Fruit fly (Drosophila melanogaster) whole organism, wandering third instar larva: Measurements from ENCODE around the gene wisp.
A peak's percentile ranks its signal among the peaks of the same experiment; 100 is the strongest.

Source experiments
- Abd-B ChIP-seq: fragments of >200 bp; optimal IDR thresholded peaks from 2 replicates; lab custom pipeline; 2017; ENCODE audit warnings: missing biosample characterization, missing genetic modification characterization
- CG32264 ChIP-seq: fragments of 200-800 bp; sonication (Bioruptor generic); optimal IDR thresholded peaks from 2 replicates; lab custom pipeline; 2016; ENCODE audit warnings: missing biosample characterization, missing genetic modification characterization
- CG9705 ChIP-seq: fragments of 200-800 bp; sonication (Bioruptor generic); optimal IDR thresholded peaks from 2 replicates; lab custom pipeline; 2018; ENCODE audit warnings: missing biosample characterization, mild to moderate bottlenecking, missing genetic modification characterization
- Dfd ChIP-seq: fragments of >200 bp; optimal IDR thresholded peaks from 2 replicates; lab custom pipeline; 2017; ENCODE audit warnings: missing biosample characterization, missing genetic modification characterization
- Dif ChIP-seq: fragments of 200-275, 200-300 bp; sonication (Bioruptor generic); optimal IDR thresholded peaks from 2 replicates; lab custom pipeline; 2018; ENCODE audit warnings: missing biosample characterization, missing genetic modification characterization; ENCODE audit not compliant: partially characterized antibody
- HLH106 ChIP-seq: fragments of 200-800 bp; optimal IDR thresholded peaks from 3 replicates; lab custom pipeline; 2019; ENCODE audit warnings: missing biosample characterization, mild to moderate bottlenecking, missing genetic modification characterization, moderate library complexity
- Hnf4 ChIP-seq: fragments of 200-800 bp; sonication (Bioruptor generic); optimal IDR thresholded peaks from 2 replicates; lab custom pipeline; 2016; ENCODE audit warnings: missing biosample characterization, mild to moderate bottlenecking, missing genetic modification characterization
- Hr78 ChIP-seq: fragments of >200 bp; optimal IDR thresholded peaks from 2 replicates; lab custom pipeline; 2017; ENCODE audit warnings: missing biosample characterization, missing genetic modification characterization
- Hr83 ChIP-seq: fragments of 200-300 bp; sonication (Bioruptor generic); optimal IDR thresholded peaks from 2 replicates; lab custom pipeline; 2016; ENCODE audit warnings: missing biosample characterization, mild to moderate bottlenecking, missing genetic modification characterization, moderate library complexity; ENCODE audit not compliant: poor library complexity, severe bottlenecking
- Jra ChIP-seq: sonication (Bioruptor generic); optimal IDR thresholded peaks from 2 replicates; lab custom pipeline; 2016; ENCODE audit warnings: missing biosample characterization, missing genetic modification characterization
- Mio ChIP-seq: sonication (Bioruptor generic); optimal IDR thresholded peaks from 2 replicates; lab custom pipeline; 2016; ENCODE audit warnings: missing biosample characterization, missing genetic modification characterization
- N ChIP-seq: fragments of >200 bp; optimal IDR thresholded peaks from 2 replicates; lab custom pipeline; 2018; ENCODE audit warnings: missing biosample characterization, missing external identifiers, missing genetic modification characterization
- OdsH ChIP-seq: fragments of 200-800 bp; sonication (Bioruptor generic); optimal IDR thresholded peaks from 2 replicates; lab custom pipeline; 2016; ENCODE audit warnings: missing biosample characterization, mild to moderate bottlenecking, missing genetic modification characterization
- Rel ChIP-seq, 2 experiments: fragments of 200-800 bp; sonication (Bioruptor generic) in 1 of 2; optimal IDR thresholded peaks; 2 replicates in 1 of 2; 3 replicates in 1 of 2; lab custom pipeline; 2016 to 2019; ENCODE audit warnings: mild to moderate bottlenecking in 2 of 2, missing biosample characterization in 2 of 2, missing genetic modification characterization in 2 of 2, moderate library complexity in 1 of 2
- Sp1 ChIP-seq: fragments of 200-800 bp; sonication (Bioruptor generic); optimal IDR thresholded peaks from 3 replicates; lab custom pipeline; 2019; ENCODE audit warnings: missing biosample characterization, mild to moderate bottlenecking, missing genetic modification characterization, moderate library complexity
- br ChIP-seq: fragments of 200-800 bp; sonication (Bioruptor generic); optimal IDR thresholded peaks from 2 replicates; lab custom pipeline; 2016; ENCODE audit warnings: missing biosample characterization, missing genetic modification characterization
- brk ChIP-seq: fragments of 200-800 bp; sonication (Bioruptor generic); optimal IDR thresholded peaks from 2 replicates; lab custom pipeline; 2016; ENCODE audit warnings: missing biosample characterization, mild to moderate bottlenecking, missing genetic modification characterization
- dl ChIP-seq, 2 experiments: fragments of 175-275, 200-275 bp in 1 of 2; fragments of 200-275 bp in 1 of 2; sonication (Bioruptor generic); optimal IDR thresholded peaks; lab custom pipeline; 2018; ENCODE audit warnings: mild to moderate bottlenecking in 2 of 2, missing biosample characterization in 2 of 2, missing genetic modification characterization in 2 of 2, moderate library complexity in 2 of 2; ENCODE audit not compliant: partially characterized antibody in 2 of 2, insufficient read depth in 1 of 2
- dsf ChIP-seq: sonication (Bioruptor generic); optimal IDR thresholded peaks from 2 replicates; lab custom pipeline; 2016; ENCODE audit warnings: missing biosample characterization, missing genetic modification characterization, borderline replicate concordance
- ey ChIP-seq: fragments of 200-800 bp; sonication (Bioruptor generic); optimal IDR thresholded peaks from 2 replicates; lab custom pipeline; 2016; ENCODE audit warnings: missing biosample characterization, missing genetic modification characterization
- h ChIP-seq: fragments of 200-800 bp; sonication (Bioruptor generic); optimal IDR thresholded peaks from 3 replicates; lab custom pipeline; 2016; ENCODE audit warnings: missing biosample characterization, mild to moderate bottlenecking, missing genetic modification characterization
- jim ChIP-seq: fragments of 175-275, 200-325 bp; sonication (Bioruptor generic); optimal IDR thresholded peaks from 2 replicates; lab custom pipeline; 2016; ENCODE audit warnings: missing biosample characterization, mild to moderate bottlenecking, missing genetic modification characterization
- lola ChIP-seq: fragments of >200 bp; optimal IDR thresholded peaks from 2 replicates; lab custom pipeline; 2017; ENCODE audit warnings: missing biosample characterization, missing genetic modification characterization
- psq ChIP-seq: fragments of 200-800 bp; sonication (Bioruptor generic); optimal IDR thresholded peaks from 3 replicates; lab custom pipeline; 2017; ENCODE audit warnings: missing biosample characterization, mild to moderate bottlenecking, missing genetic modification characterization, moderate library complexity
- sage ChIP-seq: fragments of 200-800 bp; sonication (Bioruptor generic); optimal IDR thresholded peaks from 2 replicates; lab custom pipeline; 2016; ENCODE audit warnings: missing biosample characterization, mild to moderate bottlenecking, missing genetic modification characterization
- sv ChIP-seq: fragments of 200-800 bp; sonication (Bioruptor generic); optimal IDR thresholded peaks from 3 replicates; lab custom pipeline; 2016; ENCODE audit warnings: missing biosample characterization, missing genetic modification characterization
- tai ChIP-seq: sonication (Bioruptor generic); optimal IDR thresholded peaks from 2 replicates; lab custom pipeline; 2016; ENCODE audit warnings: missing biosample characterization, missing genetic modification characterization
- usp ChIP-seq: fragments of >200 bp; optimal IDR thresholded peaks from 2 replicates; lab custom pipeline; 2017; ENCODE audit warnings: missing biosample characterization, missing genetic modification characterization
- woc ChIP-seq: sonication (Bioruptor generic); optimal IDR thresholded peaks from 2 replicates; lab custom pipeline; 2016; ENCODE audit warnings: missing biosample characterization, mild to moderate bottlenecking, missing genetic modification characterization

The wisp gene

DNA sequence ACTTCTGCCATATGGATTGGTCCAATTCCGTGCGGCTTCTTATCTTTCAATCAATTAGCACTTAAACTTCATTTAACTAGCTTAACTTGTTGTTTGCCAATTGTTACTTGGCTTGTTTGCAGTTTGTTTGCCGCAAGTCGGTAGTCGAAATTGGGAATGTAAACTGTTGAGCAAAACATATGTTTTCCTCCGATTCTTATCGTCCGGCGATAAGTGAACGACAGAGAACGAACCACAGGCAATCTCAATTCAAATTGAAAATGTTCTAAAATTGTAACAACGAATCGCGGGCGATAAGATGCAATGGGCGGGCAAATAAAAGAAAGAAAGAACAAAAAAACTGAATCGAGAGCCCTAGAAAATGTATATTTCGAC is 35.3 kb upstream of the wisp start:
- TF ChIP-seq woc (GFP tag; lab: Kevin White, UChicago) (no peak), Hnf4 (GFP tag; lab: Kevin White, UChicago) (no peak), HLH106 (tag; lab: Kevin White, UChicago) (no peak), Hr78 (GFP tag; lab: Kevin White, UChicago) (no peak)

DNA sequence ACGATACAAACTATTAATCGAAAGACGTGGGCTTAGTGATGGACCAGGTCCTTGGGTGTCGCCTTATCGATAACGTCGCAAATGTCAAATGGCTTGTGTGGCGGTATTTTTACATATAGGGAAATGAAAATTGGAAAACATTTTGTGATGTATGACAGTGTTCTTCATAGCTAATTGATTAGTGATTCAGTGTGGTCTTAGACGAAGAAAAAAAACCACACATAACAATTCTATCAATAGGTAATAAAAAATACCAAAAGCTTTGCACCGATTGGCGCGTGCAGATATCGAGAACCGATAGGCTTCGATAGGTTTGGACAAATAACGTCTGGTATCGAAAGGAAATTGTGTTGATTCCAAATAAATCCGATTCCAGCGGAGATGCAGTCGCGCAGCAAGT is 24.9 kb upstream of the wisp start, which contains the start of the genes Nrd1 and CG1847:
TSS of gene Nrd1 (minus strand) at position 28 of the 400 bp plus-strand sequence.
TSS of gene CG1847 (plus strand) at position 305 of the 400 bp plus-strand sequence.
- TF ChIP-seq Hr78 (GFP tag; lab: Kevin White, UChicago): no peak
- TF ChIP-seq CG32264 (GFP tag; lab: Kevin White, UChicago): no peak
- TF ChIP-seq brk (GFP tag; lab: Kevin White, UChicago): no peak
- TF ChIP-seq Dif: no peak
- no peak for TF ChIP-seq Sp1 (GFP tag; lab: Kevin White, UChicago)
- no peak for TF ChIP-seq woc (GFP tag; lab: Kevin White, UChicago)
- no peak for TF ChIP-seq dl (GFP tag; optimal IDR thresholded peaks at IDR 0.05; lab: Kevin White, UChicago; ENCODE audit: insufficient read depth in 1 of 2, partially characterized antibody in 2 of 2)
- no peak for TF ChIP-seq sv (GFP tag; lab: Kevin White, UChicago)
- TF ChIP-seq h (GFP tag; lab: Kevin White, UChicago): no peak
- TF ChIP-seq Hr83 (GFP tag; lab: Kevin White, UChicago): no peak

DNA sequence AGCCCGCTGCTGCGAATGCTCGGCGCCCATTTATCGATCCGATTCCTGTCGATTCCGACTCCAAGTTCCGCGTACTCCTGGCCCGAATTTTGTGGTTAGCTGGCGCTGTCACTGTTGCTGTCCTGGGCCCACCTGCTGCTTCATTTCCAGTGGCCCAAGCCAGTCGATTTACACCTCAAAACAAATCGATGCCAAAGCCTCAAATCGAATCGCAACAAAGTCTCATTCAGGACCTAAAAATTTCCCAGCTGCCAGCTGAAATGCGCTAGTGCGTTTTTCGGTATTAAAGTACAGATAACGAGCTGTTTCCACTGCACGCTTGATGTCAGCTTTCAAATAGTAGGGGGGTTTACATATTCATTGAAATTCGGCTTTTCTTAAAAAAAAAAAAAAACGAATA is 21.2 kb upstream of the wisp start, which contains the start of gene BORCS5:
TSS of gene BORCS5 (minus strand) at position 263 of the 400 bp plus-strand sequence.
- TF ChIP-seq Rel (GFP tag; optimal IDR thresholded peaks at IDR 0.05; lab: Kevin White, UChicago) (no peak), Rel (tag; optimal IDR thresholded peaks at IDR 0.05; lab: Kevin White, UChicago) (peak; percentile 86), Hr78 (GFP tag; lab: Kevin White, UChicago) (peak; percentile 4), Sp1 (GFP tag; lab: Kevin White, UChicago) (no peak), N (GFP tag; lab: Kevin White, UChicago) (peak; percentile 85), CG9705 (GFP tag; lab: Kevin White, UChicago) (no peak)
- TF ChIP-seq, all 38 proteins: peak for 3

DNA sequence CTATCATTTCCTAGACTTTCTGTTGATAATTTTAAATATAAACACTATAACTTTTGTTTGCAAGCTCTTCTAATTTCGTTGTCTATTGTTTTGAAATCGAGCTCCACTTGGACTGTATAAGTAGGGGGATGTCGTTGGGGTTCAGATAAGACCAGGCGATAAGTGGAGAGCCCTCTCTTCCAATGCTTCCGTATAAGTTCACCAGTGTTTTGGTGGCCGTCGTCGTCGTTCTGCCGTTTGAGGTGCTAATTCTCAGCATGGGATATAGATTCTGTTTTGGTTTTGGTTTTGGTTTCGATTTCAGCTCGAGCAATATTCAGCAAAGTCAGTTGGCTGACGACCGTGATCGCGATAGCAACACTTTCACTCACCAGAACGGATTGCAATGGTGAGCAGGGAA is 20.6 kb upstream of the wisp start, which contains the start of gene CG15739:
TSS of gene CG15739 (plus strand) at position 204 of the 400 bp plus-strand sequence.
- TF ChIP-seq dsf (GFP tag; lab: Kevin White, UChicago) (no peak), lola (GFP tag; lab: Kevin White, UChicago) (no peak), sv (GFP tag; lab: Kevin White, UChicago) (no peak), ey (GFP tag; lab: Kevin White, UChicago) (no peak), sage (no peak), psq (GFP tag; lab: Kevin White, UChicago) (no peak), Dfd (GFP tag; lab: Kevin White, UChicago) (no peak), Hr83 (GFP tag; lab: Kevin White, UChicago) (no peak), usp (GFP tag; lab: Kevin White, UChicago) (no peak), jim (GFP tag; lab: Kevin White, UChicago) (no peak), h (GFP tag; lab: Kevin White, UChicago) (no peak), brk (GFP tag; lab: Kevin White, UChicago) (no peak), Abd-B (GFP tag; lab: Kevin White, UChicago) (no peak), br (no peak), OdsH (no peak), tai (GFP tag; lab: Kevin White, UChicago) (no peak), Jra (GFP tag; lab: Kevin White, UChicago) (no peak), Mio (GFP tag; lab: Kevin White, UChicago) (no peak), N (GFP tag; lab: Kevin White, UChicago) (no peak)

DNA sequence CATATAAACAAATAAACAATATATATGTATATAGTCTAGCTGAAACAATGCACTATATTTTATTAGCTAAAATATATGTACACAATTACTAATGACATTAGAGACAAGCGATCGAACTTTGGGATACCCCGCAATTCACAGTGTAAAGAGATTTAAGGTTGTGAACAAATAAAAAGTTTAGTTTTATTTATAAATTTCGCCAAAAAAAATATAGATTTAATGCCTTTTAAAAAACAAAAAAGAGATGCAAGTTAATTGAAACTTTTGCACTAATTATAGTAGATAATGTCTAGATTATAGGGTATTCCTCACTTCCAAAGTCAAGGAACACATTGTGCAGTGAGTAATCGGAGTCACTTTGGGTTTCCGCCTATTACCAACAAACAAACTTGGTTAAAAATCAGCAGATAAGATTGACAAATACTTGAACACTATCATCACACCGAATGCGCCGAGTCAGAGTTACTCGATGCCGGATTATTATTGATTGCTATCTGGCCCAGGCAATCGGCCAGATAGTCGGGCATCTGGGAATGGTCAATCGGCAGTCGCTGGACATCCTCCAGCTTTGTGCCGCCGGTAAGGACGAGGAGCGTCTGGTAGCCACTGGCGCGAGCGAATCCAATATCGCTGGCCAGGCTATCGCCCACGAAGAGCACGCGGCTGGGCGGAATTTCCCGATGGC is 18.5 kb upstream of the wisp start:
- TF ChIP-seq Abd-B (GFP tag; lab: Kevin White, UChicago): no peak
- TF ChIP-seq CG32264 (GFP tag; lab: Kevin White, UChicago): no peak
